Worm (Caenorhabditis elegans) whole organism, late embryonic: ENCODE measurements around the gene txdc-9.

Experiments used
- ama-1 ChIP-seq: fragments of 150-350 bp; optimal IDR thresholded peaks from 2 replicates; lab custom pipeline; 2014
- ceh-48 ChIP-seq: sonication (generic microtip); optimal IDR thresholded peaks from 2 replicates; lab custom pipeline; 2016; ENCODE audit warnings: missing genetic modification characterization, inconsistent platforms, missing compliant biosample characterization
- dmd-4 ChIP-seq: sonication (generic microtip); optimal IDR thresholded peaks from 2 replicates; lab custom pipeline; 2016; ENCODE audit warnings: borderline replicate concordance, missing genetic modification characterization, missing compliant biosample characterization
- pha-2 ChIP-seq: sonication (generic microtip); optimal IDR thresholded peaks from 2 replicates; lab custom pipeline; 2017; ENCODE audit warnings: mild to moderate bottlenecking, missing genetic modification characterization, missing compliant biosample characterization

DNA sequence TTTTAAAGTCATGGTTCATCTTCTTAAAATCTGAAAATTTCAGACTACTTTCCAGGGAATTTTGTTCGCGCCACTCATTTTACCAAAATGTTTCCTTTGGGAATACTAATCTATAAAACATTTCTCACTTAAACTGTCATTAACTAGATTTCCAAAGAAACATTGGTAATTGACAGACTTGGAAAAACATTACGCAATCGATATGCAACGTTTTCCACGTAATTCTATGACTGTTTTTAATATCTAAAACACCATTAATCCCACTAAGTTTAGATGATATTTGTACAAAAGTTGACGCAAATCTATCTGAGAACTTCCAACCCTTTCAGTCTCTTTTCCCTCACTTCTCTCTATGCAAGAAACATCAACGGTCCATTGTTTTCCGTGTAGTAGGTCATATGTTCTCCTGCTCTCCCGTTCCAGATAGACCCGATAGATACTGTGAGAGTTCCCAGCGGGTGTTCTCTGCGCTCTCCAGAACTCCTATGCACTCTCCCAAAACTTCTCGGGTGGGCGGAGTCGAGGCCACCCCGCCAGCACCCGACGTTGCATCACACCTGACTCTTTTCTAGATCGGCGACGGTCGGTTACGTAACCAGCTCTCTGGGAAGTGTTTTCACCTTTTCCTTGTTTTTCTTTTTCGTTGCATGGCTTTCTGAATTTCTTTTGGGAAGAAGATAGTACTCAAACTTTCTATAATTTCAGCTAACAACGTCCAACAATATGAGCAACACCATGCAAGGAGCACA is 46.5 kb downstream of the txdc-9 start, which contains the start of gene zip-8:
- TF ChIP-seq ama-1 (lab: Kevin White, UChicago) (no peak), ceh-48 (tag; lab: Kevin White, UChicago) (no peak), dmd-4 (tag; lab: Kevin White, UChicago) (no peak), pha-2 (no peak)
